Worm (Caenorhabditis elegans): ENCODE data around the gene egl-4.
"Not testable (repeated sequence)": the region's sequence is repeated elsewhere in the genome, so short reads cannot be mapped to it uniquely, and the experiment has no call there.

Gene egl-4

DNA sequence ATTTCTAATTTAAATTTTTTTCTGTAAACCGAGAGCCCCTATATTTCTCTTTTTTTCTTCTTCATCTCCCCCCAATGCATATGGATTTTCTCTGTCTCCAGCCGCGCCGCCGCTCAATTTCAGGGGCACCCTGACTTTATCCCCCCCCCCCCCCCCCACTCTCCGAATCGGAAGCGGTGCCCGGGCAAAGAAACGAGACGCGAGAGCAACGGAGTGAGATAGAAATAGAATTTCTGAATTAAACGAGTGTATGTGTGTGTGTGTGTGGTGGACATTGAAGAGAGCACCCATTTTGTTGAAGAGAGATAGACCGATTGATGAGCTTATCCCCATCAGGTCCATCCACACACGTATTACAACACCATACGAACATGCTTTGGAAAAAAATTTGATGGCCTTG is 22.1 kb upstream of the egl-4 start:
- TF ChIP-seq hlh-8 (tag; optimal IDR thresholded peaks at IDR 0.05) (no peak), ceh-18 (tag; optimal IDR thresholded peaks at IDR 0.05) (no peak), rnt-1 (tag; optimal IDR thresholded peaks at IDR 0.05) (no peak), unc-42 (tag; optimal IDR thresholded peaks at IDR 0.05) (peak; percentile 46), pag-3 (tag; optimal IDR thresholded peaks at IDR 0.05; ENCODE audit: borderline replicate concordance) (no peak)

DNA sequence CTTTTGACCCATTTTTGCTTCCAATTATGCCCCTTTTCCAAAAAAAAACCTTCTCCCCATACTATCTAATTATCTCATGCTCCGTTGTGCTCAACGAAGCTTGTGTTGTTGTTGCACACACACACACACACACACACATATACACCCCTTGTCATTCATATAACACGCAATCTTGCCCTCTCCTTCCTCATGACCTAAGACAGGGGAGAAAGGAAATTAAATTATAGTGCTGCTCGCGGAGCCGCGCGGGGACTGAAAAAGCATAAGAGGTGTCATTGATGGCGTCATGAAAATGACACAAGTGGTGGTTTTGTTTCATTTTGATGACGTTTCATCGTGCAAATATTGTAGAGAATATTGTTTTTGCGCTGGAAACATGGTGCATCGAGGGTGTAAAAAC is 21.1 kb upstream of the egl-4 start:
- TF ChIP-seq pros-1 (tag; optimal IDR thresholded peaks at IDR 0.05) (no peak), unc-86 (tag; optimal IDR thresholded peaks at IDR 0.05) (no peak), ama-1 (optimal IDR thresholded peaks at IDR 0.05) (no peak), ref-2 (tag; optimal IDR thresholded peaks at IDR 0.05) (peak; percentile 6), lim-6 (tag; optimal IDR thresholded peaks at IDR 0.05) (no peak), pha-2 (tag; optimal IDR thresholded peaks at IDR 0.05) (no peak), ceh-31 (tag; optimal IDR thresholded peaks at IDR 0.05) (peak; percentile 4), C08G9.2 (tag; optimal IDR thresholded peaks at IDR 0.05) (no peak), hlh-13 (GFP tag; optimal IDR thresholded peaks at IDR 0.05) (no peak), unc-42 (tag; optimal IDR thresholded peaks at IDR 0.05) (peak; percentile 95), ceh-9 (tag; optimal IDR thresholded peaks at IDR 0.05) (no peak), syd-9 (tag; optimal IDR thresholded peaks at IDR 0.05) (no peak), K09A11.1 (tag; optimal IDR thresholded peaks at IDR 0.05; ENCODE audit: insufficient read depth) (no peak), pqm-1 (tag; optimal IDR thresholded peaks at IDR 0.05) (no peak), gmeb-2 (tag; optimal IDR thresholded peaks at IDR 0.05) (no peak), K02D7.2 (tag; optimal IDR thresholded peaks at IDR 0.05) (no peak), ceh-14 (tag; optimal IDR thresholded peaks at IDR 0.05) (peak; percentile 29), dmd-4 (tag; optimal IDR thresholded peaks at IDR 0.05; ENCODE audit: borderline replicate concordance) (no peak), tbx-7 (tag; optimal IDR thresholded peaks at IDR 0.05) (no peak), fkh-10 (GFP tag; optimal IDR thresholded peaks at IDR 0.05) (no peak), nhr-232 (tag; optimal IDR thresholded peaks at IDR 0.05) (no peak), ceh-22 (tag; optimal IDR thresholded peaks at IDR 0.05) (no peak), unc-3 (GFP tag; conservative IDR thresholded peaks at IDR 0.05) (no peak), unc-3 (tag; optimal IDR thresholded peaks at IDR 0.05) (no peak), nhr-11 (tag; optimal IDR thresholded peaks at IDR 0.05) (no peak), tbx-2 (tag; optimal IDR thresholded peaks at IDR 0.05) (no peak), elt-2 (tag; optimal IDR thresholded peaks at IDR 0.05) (no peak), fax-1 (tag; optimal IDR thresholded peaks at IDR 0.05) (no peak)

DNA sequence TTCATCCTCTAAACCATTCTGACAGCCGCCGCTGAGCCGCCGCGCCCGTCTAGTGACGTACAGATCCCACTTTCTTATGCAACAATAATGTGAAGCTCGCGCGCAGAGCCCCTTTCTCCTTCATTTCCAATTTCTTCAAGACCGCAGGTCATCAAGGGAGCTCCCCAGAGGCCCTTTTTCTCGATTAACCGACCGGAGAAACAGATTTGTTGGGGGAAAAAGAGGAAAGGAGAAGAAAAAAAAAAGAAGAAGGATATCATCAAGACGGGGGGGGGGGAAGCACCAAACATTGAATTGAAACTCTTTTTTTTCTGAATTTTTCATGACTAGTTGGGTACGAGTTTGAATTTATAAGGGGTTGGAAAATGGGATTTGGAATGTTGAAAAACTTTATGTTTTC is 20.5 kb upstream of the egl-4 start:
- TF ChIP-seq ceh-45 (GFP tag; IDR thresholded peaks at IDR 0.05), result no peak

DNA sequence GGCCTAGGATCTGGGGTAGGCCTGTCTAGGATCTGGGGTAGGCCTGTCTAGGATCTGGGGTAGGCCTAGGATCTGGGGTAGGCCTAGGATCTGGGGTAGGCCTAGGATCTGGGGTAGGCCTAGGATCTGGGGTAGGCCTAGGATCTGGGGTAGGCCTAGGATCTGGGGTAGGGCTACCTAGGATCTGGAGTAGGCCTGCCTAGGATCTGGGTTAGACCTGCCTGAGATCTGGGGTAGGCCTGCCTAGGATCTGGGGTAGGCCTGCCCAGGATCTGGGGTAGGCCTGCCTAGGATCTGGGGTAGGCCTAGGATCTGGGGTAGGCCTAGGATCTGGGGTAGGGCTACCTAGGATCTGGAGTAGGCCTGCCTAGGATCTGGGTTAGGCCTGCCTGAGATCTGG is 16.7 kb upstream of the egl-4 start:
- peak; percentile 78 for TF ChIP-seq sox-2 (GFP tag; IDR thresholded peaks at IDR 0.05)
- TF ChIP-seq ceh-45 (GFP tag; IDR thresholded peaks at IDR 0.05), result peak; percentile 92
- peak; percentile 89 for TF ChIP-seq unc-3 (GFP tag; conservative IDR thresholded peaks at IDR 0.05)
- not testable (repeated sequence) for TF ChIP-seq unc-3 (tag; optimal IDR thresholded peaks at IDR 0.05)

DNA sequence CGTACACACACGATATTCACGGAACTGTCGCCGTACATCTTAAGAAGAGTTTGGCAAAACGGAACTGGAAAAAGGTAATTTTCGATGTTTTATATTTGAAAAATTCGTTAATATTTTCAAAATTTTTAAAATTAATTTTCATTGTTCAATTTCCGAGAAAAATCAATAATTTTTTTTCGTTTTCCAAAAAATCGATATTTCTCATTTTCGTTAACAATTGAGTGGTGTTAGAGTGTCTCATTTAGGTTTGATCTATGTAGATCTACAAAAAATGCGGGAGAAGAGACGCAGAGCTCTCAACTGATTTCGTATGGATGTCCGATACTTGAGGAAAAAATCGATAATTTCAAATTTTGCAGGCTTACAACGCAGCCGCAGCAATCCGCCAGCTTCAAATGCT is 14.8 kb upstream of the egl-4 start:
- TF ChIP-seq ceh-24 (tag; optimal IDR thresholded peaks at IDR 0.05), result no peak
- no peak for TF ChIP-seq ceh-9 (tag; optimal IDR thresholded peaks at IDR 0.05)
- no peak for TF ChIP-seq unc-42 (tag; optimal IDR thresholded peaks at IDR 0.05)
- TF ChIP-seq sox-2 (GFP tag; IDR thresholded peaks at IDR 0.05), result no peak
- TF ChIP-seq pha-2 (tag; optimal IDR thresholded peaks at IDR 0.05), result no peak
- TF ChIP-seq C08G9.2 (tag; optimal IDR thresholded peaks at IDR 0.05), result no peak
- no peak for TF ChIP-seq eyg-1 (tag; optimal IDR thresholded peaks at IDR 0.05)
- TF ChIP-seq fax-1 (tag; optimal IDR thresholded peaks at IDR 0.05), result no peak
- TF ChIP-seq pha-4 (tag; optimal IDR thresholded peaks at IDR 0.05), result no peak
